Worm (Caenorhabditis elegans) whole organism, L4 larva: ENCODE data around the gene W07G4.5.

ENCODE experiments used
- D1046.2 ChIP-seq: fragments of 200-800 bp; sonication (Bioruptor generic); IDR thresholded peaks from 2 replicates; pipeline ENCODE4 v1.3.6; 2022; ENCODE audit warnings: missing genetic modification characterization, missing compliant biosample characterization
- F10B5.3 ChIP-seq: sonication (generic microtip); optimal IDR thresholded peaks from 2 replicates; lab custom pipeline; 2016; ENCODE audit warnings: mild to moderate bottlenecking, missing genetic modification characterization, missing compliant biosample characterization
- F44E2.7 ChIP-seq: fragments of 200-800 bp; sonication (Bioruptor generic); IDR thresholded peaks from 2 replicates; pipeline ENCODE4 v2.1.2; 2022; ENCODE audit warnings: missing genetic modification characterization, missing compliant biosample characterization
- T20F7.1 ChIP-seq: fragments of 200-800 bp; sonication (Bioruptor generic); optimal IDR thresholded peaks from 2 replicates; lab custom pipeline; 2018; ENCODE audit warnings: mild to moderate bottlenecking, missing genetic modification characterization, missing compliant biosample characterization
- T26A8.4 ChIP-seq: fragments of 200-800 bp; sonication (Bioruptor generic); IDR thresholded peaks from 2 replicates; pipeline ENCODE4 v1.3.6; 2022; ENCODE audit warnings: missing genetic modification characterization, missing compliant biosample characterization
- Y48G9A.11 ChIP-seq: fragments of 200-800 bp; sonication (Bioruptor generic); IDR thresholded peaks from 2 replicates; pipeline ENCODE4 v1.3.6; 2022; ENCODE audit warnings: missing genetic modification reagents, missing genetic modification characterization, missing compliant biosample characterization
- Y75B8A.6 ChIP-seq: fragments of 200-800 bp; sonication (Bioruptor generic); IDR thresholded peaks from 2 replicates; pipeline ENCODE4 v1.3.6; 2022; ENCODE audit warnings: missing genetic modification reagents, missing genetic modification characterization, missing compliant biosample characterization
- arid-1 ChIP-seq: fragments of 200-800 bp; sonication (Bioruptor generic); conservative IDR thresholded peaks from 2 replicates; pipeline ENCODE4 v1.3.6; 2022; ENCODE audit warnings: missing genetic modification reagents, missing genetic modification characterization, missing compliant biosample characterization
- ceh-28 ChIP-seq: fragments of 150-350 bp; optimal IDR thresholded peaks from 2 replicates; lab custom pipeline; 2014; ENCODE audit warnings: missing biosample characterization, missing genetic modification reagents, missing genetic modification characterization
- ceh-62 ChIP-seq: sonication (generic microtip); optimal IDR thresholded peaks from 2 replicates; lab custom pipeline; 2017; ENCODE audit warnings: missing biosample characterization, missing genetic modification characterization
- daf-12 ChIP-seq: fragments of 150-350 bp; optimal IDR thresholded peaks from 2 replicates; lab custom pipeline; 2014; ENCODE audit warnings: missing biosample characterization, missing genetic modification reagents, missing genetic modification characterization
- dmd-9 ChIP-seq: fragments of 200-800 bp; sonication (Bioruptor generic); IDR thresholded peaks from 2 replicates; pipeline ENCODE4 v1.3.6; 2022; ENCODE audit warnings: missing genetic modification reagents, missing genetic modification characterization, missing compliant biosample characterization
- dpl-1 ChIP-seq: fragments of 150-350 bp; optimal IDR thresholded peaks from 2 replicates; lab custom pipeline; 2014; ENCODE audit warnings: missing biosample characterization, missing genetic modification reagents, missing genetic modification characterization
- gei-8 ChIP-seq: fragments of 200-800 bp; sonication (Bioruptor generic); optimal IDR thresholded peaks from 2 replicates; lab custom pipeline; 2018; ENCODE audit warnings: mild to moderate bottlenecking, missing genetic modification characterization, missing compliant biosample characterization
- hif-1 ChIP-seq, 2 experiments: sonication (generic microtip); optimal IDR thresholded peaks; 2 replicates each; lab custom pipeline; 2016 to 2017; ENCODE audit warnings: missing compliant biosample characterization in 2 of 2, missing genetic modification characterization in 2 of 2, missing genetic modification reagents in 2 of 2, missing genotype in 2 of 2, mild to moderate bottlenecking in 1 of 2
- hmg-1.1 ChIP-seq: fragments of 200-800 bp; sonication (Bioruptor generic); IDR thresholded peaks from 2 replicates; pipeline ENCODE4 v1.3.6; 2022; ENCODE audit warnings: missing genetic modification reagents, missing genetic modification characterization, missing compliant biosample characterization
- lin-1 ChIP-seq: fragments of 200-800 bp; sonication (Bioruptor generic); IDR thresholded peaks from 2 replicates; pipeline ENCODE4 v1.3.6; 2022; ENCODE audit warnings: missing genetic modification reagents, missing genetic modification characterization, missing compliant biosample characterization
- lin-13 ChIP-seq: fragments of 150-350 bp; optimal IDR thresholded peaks from 2 replicates; lab custom pipeline; 2014; ENCODE audit warnings: missing biosample characterization, missing genetic modification reagents, missing genetic modification characterization
- lin-15B ChIP-seq: fragments of 150-350 bp; sonication (generic microtip); optimal IDR thresholded peaks from 3 replicates; lab custom pipeline; 2014; ENCODE audit warnings: missing biosample characterization, missing genetic modification characterization
- lsy-2 ChIP-seq, 2 experiments: fragments of 150-350 bp in 1 of 2; sonication (generic microtip) in 1 of 2; optimal IDR thresholded peaks; 2 replicates each; lab custom pipeline; 2014 to 2017; ENCODE audit warnings: missing biosample characterization in 2 of 2, missing genetic modification characterization in 2 of 2
- mdt-29 ChIP-seq: fragments of 200-800 bp; sonication (Bioruptor generic); IDR thresholded peaks from 2 replicates; pipeline ENCODE4 v1.3.6; 2022; ENCODE audit warnings: missing genetic modification reagents, missing genetic modification characterization, missing compliant biosample characterization
- mep-1 ChIP-seq: fragments of 150-350 bp; sonication (generic microtip); optimal IDR thresholded peaks from 3 replicates; lab custom pipeline; 2014; ENCODE audit warnings: missing biosample characterization, missing genetic modification characterization
- mes-2 ChIP-seq: sonication (generic microtip); optimal IDR thresholded peaks from 2 replicates; lab custom pipeline; 2016; ENCODE audit warnings: missing genotype, mild to moderate bottlenecking, missing genetic modification characterization, missing compliant biosample characterization; ENCODE audit not compliant: poor library complexity, severe bottlenecking
- mxl-2 ChIP-seq: fragments of 200-800 bp; sonication (Bioruptor generic); conservative IDR thresholded peaks from 2 replicates; pipeline ENCODE4 v1.3.6; 2022; ENCODE audit warnings: missing genetic modification reagents, missing genetic modification characterization, missing compliant biosample characterization
- mxl-3 ChIP-seq: fragments of 200-800 bp; sonication (Bioruptor generic); optimal IDR thresholded peaks from 2 replicates; lab custom pipeline; 2018; ENCODE audit warnings: mild to moderate bottlenecking, missing genetic modification characterization, missing compliant biosample characterization
- nhr-102 ChIP-seq: sonication (generic microtip); optimal IDR thresholded peaks from 2 replicates; lab custom pipeline; 2016; ENCODE audit warnings: mild to moderate bottlenecking, missing genetic modification characterization, moderate library complexity, missing compliant biosample characterization
- nhr-111 ChIP-seq: fragments of 200-800 bp; sonication (Bioruptor generic); optimal IDR thresholded peaks from 2 replicates; lab custom pipeline; 2018; ENCODE audit warnings: mild to moderate bottlenecking, missing genetic modification characterization, missing compliant biosample characterization
- nhr-237 ChIP-seq: sonication (generic microtip); optimal IDR thresholded peaks from 2 replicates; lab custom pipeline; 2017; ENCODE audit warnings: missing biosample characterization, missing genetic modification characterization
- nhr-28 ChIP-seq: fragments of 150-350 bp; optimal IDR thresholded peaks from 2 replicates; lab custom pipeline; 2014; ENCODE audit warnings: missing biosample characterization, missing genetic modification characterization
- nhr-48 ChIP-seq: sonication (generic microtip); optimal IDR thresholded peaks from 2 replicates; lab custom pipeline; 2016; ENCODE audit warnings: mild to moderate bottlenecking, missing genetic modification characterization, missing compliant biosample characterization
- nhr-6 ChIP-seq: fragments of 150-350 bp; optimal IDR thresholded peaks from 2 replicates; lab custom pipeline; 2014; ENCODE audit warnings: missing biosample characterization, missing genetic modification characterization
- nhr-76 ChIP-seq: fragments of 150-350 bp; optimal IDR thresholded peaks from 2 replicates; lab custom pipeline; 2014; ENCODE audit warnings: missing biosample characterization, missing genetic modification characterization
- nhr-77 ChIP-seq: fragments of 150-350 bp; optimal IDR thresholded peaks from 2 replicates; lab custom pipeline; 2014; ENCODE audit warnings: missing biosample characterization, missing genetic modification characterization
- pha-4 ChIP-seq, 2 experiments: fragments of 150-350 bp in 1 of 2; fragments of 200-800 bp in 1 of 2; sonication (Bioruptor generic) in 1 of 2; IDR thresholded peaks in 1 of 2; optimal IDR thresholded peaks in 1 of 2; 2 replicates each; pipeline versions ENCODE4 v1.3.6 to Lab custom; 2014 to 2022; ENCODE audit warnings: missing genetic modification characterization in 2 of 2, missing genetic modification reagents in 2 of 2, missing biosample characterization in 1 of 2, missing compliant biosample characterization in 1 of 2
- pqm-1 ChIP-seq: sonication (generic microtip); optimal IDR thresholded peaks from 2 replicates; lab custom pipeline; 2017; ENCODE audit warnings: missing biosample characterization, missing genetic modification characterization
- skn-1 ChIP-seq: fragments of 150-350 bp; optimal IDR thresholded peaks from 2 replicates; lab custom pipeline; 2014; ENCODE audit warnings: missing biosample characterization, missing genetic modification characterization
- snpc-1.2 ChIP-seq: fragments of 200-800 bp; sonication (Bioruptor generic); IDR thresholded peaks from 2 replicates; pipeline ENCODE4 v1.3.6; 2022; ENCODE audit warnings: missing genetic modification reagents, missing genetic modification characterization, missing compliant biosample characterization
- snpc-4 ChIP-seq: fragments of 150-350 bp; optimal IDR thresholded peaks from 2 replicates; lab custom pipeline; 2014; ENCODE audit warnings: missing biosample characterization, missing genetic modification characterization
- spr-1 ChIP-seq: sonication (generic microtip); optimal IDR thresholded peaks from 2 replicates; lab custom pipeline; 2016; ENCODE audit warnings: mild to moderate bottlenecking, missing genetic modification characterization, missing compliant biosample characterization
- tra-1 ChIP-seq: fragments of 200-800 bp; sonication (Bioruptor generic); IDR thresholded peaks from 2 replicates; pipeline ENCODE4 v1.3.6; 2022; ENCODE audit warnings: missing genetic modification reagents, missing genetic modification characterization, missing compliant biosample characterization
- unc-62 ChIP-seq, 3 experiments: fragments of 150-350 bp in 1 of 3; sonication (generic microtip); optimal IDR thresholded peaks in 2 of 3; peaks in 1 of 3; 1 replicate in 1 of 3; 2 replicates in 2 of 3; lab custom pipeline; 2014 to 2017; ENCODE audit warnings: missing biosample characterization in 3 of 3, missing genetic modification characterization in 3 of 3, missing genetic modification reagents in 3 of 3, missing genotype in 1 of 3
- vab-7 ChIP-seq: fragments of 200-800 bp; sonication (Bioruptor generic); IDR thresholded peaks from 2 replicates; pipeline ENCODE4 v1.3.6; 2022; ENCODE audit warnings: missing genetic modification reagents, missing genetic modification characterization, missing compliant biosample characterization
- zip-11 ChIP-seq: fragments of 200-800 bp; sonication (Bioruptor generic); IDR thresholded peaks from 2 replicates; pipeline ENCODE4 v1.3.6; 2022; ENCODE audit warnings: missing genetic modification characterization, missing compliant biosample characterization
- ztf-7 ChIP-seq: fragments of 150-350 bp; optimal IDR thresholded peaks from 2 replicates; lab custom pipeline; 2014; ENCODE audit warnings: missing biosample characterization, missing genetic modification characterization

The W07G4.5 gene

DNA sequence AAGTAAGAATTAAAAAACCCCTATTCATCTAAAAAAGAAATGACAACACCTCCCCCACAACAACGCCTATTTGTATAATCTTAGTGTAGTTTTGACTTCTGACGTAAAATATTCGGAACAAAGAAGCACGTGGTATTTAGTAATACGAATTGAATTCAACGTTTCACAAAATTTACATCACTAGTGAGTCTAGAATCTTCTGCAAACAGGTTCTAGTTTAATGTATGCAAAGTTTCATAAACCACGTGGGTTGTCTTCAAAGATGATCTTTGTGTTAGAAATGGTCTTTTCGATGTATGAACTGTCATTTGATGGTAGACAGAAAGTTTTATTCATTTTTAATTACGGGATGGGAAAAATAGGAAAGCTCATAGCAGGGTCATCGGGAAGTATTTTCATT lies 25.4 kb downstream of the W07G4.5 start:
- TF ChIP-seq snpc-1.2 (no peak), nhr-48 (no peak), dmd-9 (GFP tag; lab: Robert Waterston, UW) (no peak), T20F7.1 (GFP tag; lab: Kevin White, UChicago) (no peak), mxl-2 (no peak), F10B5.3 (tag; lab: Kevin White, UChicago) (no peak), ceh-28 (no peak), spr-1 (tag; lab: Kevin White, UChicago) (no peak)

DNA sequence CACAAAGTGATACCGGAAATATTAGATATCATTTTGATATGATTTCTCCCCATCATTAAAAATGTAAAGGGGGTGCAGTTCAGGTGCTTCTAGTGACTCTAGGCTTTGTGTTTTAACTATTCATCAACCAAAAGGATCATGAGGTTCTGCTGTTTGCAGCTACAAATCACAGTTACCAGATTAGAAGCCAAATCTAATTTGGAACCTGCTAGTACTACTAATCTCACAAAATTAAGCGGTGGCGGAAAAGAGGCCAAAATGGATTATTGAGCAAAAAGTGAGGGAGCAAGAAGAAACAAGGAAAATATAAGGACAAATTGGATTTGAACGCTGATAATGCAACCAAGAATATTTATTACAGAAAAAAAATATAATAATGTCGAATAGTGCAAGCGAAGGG lies 26.4 kb downstream of the W07G4.5 start:
- TF ChIP-seq ztf-7 (tag; lab: Kevin White, UChicago) (no peak), skn-1 (tag; lab: Kevin White, UChicago) (no peak), ceh-62 (tag; lab: Kevin White, UChicago) (no peak), arid-1 (no peak), pqm-1 (tag; lab: Kevin White, UChicago) (no peak), spr-1 (tag; lab: Kevin White, UChicago) (no peak), Y75B8A.6 (no peak), pha-4 (GFP tag; IDR thresholded peaks at IDR 0.05; lab: Robert Waterston, UW) (no peak), pha-4 (tag; optimal IDR thresholded peaks at IDR 0.05; lab: Kevin White, UChicago) (no peak), D1046.2 (GFP tag; lab: Robert Waterston, UW) (no peak), nhr-237 (tag; lab: Kevin White, UChicago) (no peak)

DNA sequence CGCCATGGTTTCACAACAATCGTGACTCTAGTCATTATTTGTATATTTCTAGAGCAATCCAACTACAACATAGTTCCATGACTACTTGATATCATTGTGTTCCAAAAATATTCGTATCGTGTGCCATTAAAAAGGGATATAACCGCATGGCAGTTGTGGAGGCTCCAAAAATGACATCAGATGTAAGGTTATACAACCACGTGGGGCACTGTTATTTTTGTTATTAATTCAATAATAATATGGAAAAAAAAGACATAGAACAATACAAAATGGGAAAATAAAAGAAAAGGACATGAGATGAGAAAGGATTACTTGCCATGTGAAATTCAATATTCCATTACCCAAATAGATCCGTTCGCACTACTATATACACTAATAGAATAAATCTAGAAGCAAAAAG lies 27.7 kb downstream of the W07G4.5 start:
- TF ChIP-seq T20F7.1 (GFP tag; lab: Kevin White, UChicago) (no peak), unc-62 (GFP tag; optimal IDR thresholded peaks at IDR 0.05 in 1 of 2; lab: Kevin White, UChicago) (peak in 1 of 2 experiments; percentile 14), unc-62 (tag; optimal IDR thresholded peaks at IDR 0.05; lab: Kevin White, UChicago) (no peak), Y48G9A.11 (no peak), daf-12 (tag; lab: Kevin White, UChicago) (no peak), pqm-1 (tag; lab: Kevin White, UChicago) (no peak)

DNA sequence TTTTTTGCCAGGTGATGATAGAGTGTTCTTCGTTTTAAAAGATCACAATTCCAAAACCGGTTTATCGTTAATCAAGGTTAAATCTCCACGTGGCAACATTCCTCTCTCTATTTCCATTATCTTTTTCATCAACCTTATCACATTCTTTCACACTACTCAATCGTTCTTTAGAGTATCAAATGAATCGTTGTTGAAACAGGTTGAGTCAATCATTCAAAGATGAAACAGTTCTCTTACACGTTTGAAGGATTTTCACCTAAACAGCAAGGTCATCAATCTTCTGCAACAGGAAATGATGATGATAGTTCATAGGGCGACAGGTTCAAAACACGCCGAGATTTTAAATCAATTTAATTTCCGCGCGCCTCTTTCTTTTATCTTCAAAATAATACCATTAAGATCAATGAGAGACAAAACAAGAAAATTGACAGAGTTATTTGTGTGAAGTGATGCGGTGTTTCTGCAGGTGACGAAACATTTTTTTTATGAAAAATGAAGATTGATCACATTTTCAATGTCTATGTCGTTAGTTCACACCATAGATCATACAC lies 33.5 kb downstream of the W07G4.5 start:
- peak; percentile 16 for TF ChIP-seq lin-13 (GFP tag; lab: Kevin White, UChicago)
- no peak for TF ChIP-seq snpc-1.2
- TF ChIP-seq nhr-76 (tag; lab: Kevin White, UChicago), result peak; percentile 60
- TF ChIP-seq mes-2 (tag; lab: Kevin White, UChicago), result no peak
- TF ChIP-seq lsy-2 (tag; optimal IDR thresholded peaks at IDR 0.05; lab: Kevin White, UChicago), result peak; percentile 47 to 51
- TF ChIP-seq nhr-111 (GFP tag; lab: Kevin White, UChicago), result no peak
- TF ChIP-seq F44E2.7 (GFP tag; lab: Robert Waterston, UW), result no peak
- peak; percentile 91 for TF ChIP-seq mxl-3 (GFP tag; lab: Kevin White, UChicago)
- no peak for TF ChIP-seq lin-15B (tag; lab: Kevin White, UChicago)
- no peak for TF ChIP-seq daf-12 (tag; lab: Kevin White, UChicago)
- no peak for TF ChIP-seq mdt-29 (GFP tag; lab: Robert Waterston, UW)
- TF ChIP-seq nhr-48, result peak; percentile 90
- TF ChIP-seq unc-62 (GFP tag; optimal IDR thresholded peaks at IDR 0.05 in 1 of 2; lab: Kevin White, UChicago), result peak in 1 of 2 experiments; percentile 99
- TF ChIP-seq unc-62 (tag; optimal IDR thresholded peaks at IDR 0.05; lab: Kevin White, UChicago), result no peak
- TF ChIP-seq nhr-77, result peak; percentile 55
- TF ChIP-seq snpc-4 (tag; lab: Kevin White, UChicago), result no peak
- peak; percentile 23 for TF ChIP-seq pqm-1 (tag; lab: Kevin White, UChicago)
- peak; percentile 71 for TF ChIP-seq mep-1 (tag; lab: Kevin White, UChicago)
- peak; percentile 27 for TF ChIP-seq dpl-1 (GFP tag; lab: Kevin White, UChicago)
- peak in 1 of 2 experiments; percentile 7 for TF ChIP-seq hif-1 (tag; optimal IDR thresholded peaks at IDR 0.05; lab: Kevin White, UChicago)
- TF ChIP-seq lin-1 (GFP tag; lab: Robert Waterston, UW), result peak; percentile 47; the same call in 1 of the 2 replicates
- no peak for TF ChIP-seq vab-7
- peak; percentile 57 for TF ChIP-seq nhr-6 (tag; lab: Kevin White, UChicago)
- TF ChIP-seq nhr-102 (tag; lab: Kevin White, UChicago), result peak; percentile 36
- no peak for TF ChIP-seq T26A8.4 (GFP tag; lab: Robert Waterston, UW)
- TF ChIP-seq nhr-28, result peak; percentile 81
- peak; percentile 74 for TF ChIP-seq tra-1 (GFP tag; lab: Robert Waterston, UW)
- TF ChIP-seq gei-8 (GFP tag; lab: Kevin White, UChicago), result peak; percentile 79
- no peak for TF ChIP-seq zip-11 (GFP tag; lab: Robert Waterston, UW)
- no peak for TF ChIP-seq hmg-1.1 (GFP tag; lab: Robert Waterston, UW)
